Worm (Caenorhabditis elegans): ENCODE data around the gene str-115.
A peak's percentile ranks its signal among the peaks of the same experiment; 100 is the strongest.

str-115 gene

DNA sequence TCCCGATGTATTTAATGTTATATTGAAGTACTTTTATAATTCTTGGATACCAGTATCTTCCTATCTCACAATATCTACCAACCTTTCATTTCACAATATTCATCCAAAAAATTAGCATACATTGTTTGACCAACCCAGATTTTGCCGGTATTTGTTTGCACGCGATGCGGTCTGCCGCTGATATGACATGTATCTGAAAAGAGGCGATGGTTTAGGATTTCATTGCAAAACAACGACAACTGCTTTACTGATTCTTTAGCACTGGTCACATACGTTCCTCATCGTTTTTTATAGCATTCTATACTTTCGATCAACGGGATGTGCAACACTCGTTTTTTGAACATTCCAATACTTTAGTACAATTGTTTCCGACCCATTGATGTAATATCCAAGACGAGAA lies 21.0 kb upstream of the str-115 start, which contains the start of gene mam-4:
mam-4 (plus strand) TSS at position 301 of the 400 bp plus-strand sequence.
- TF ChIP-seq mdt-29 (GFP tag; IDR thresholded peaks at IDR 0.05) = no peak
- TF ChIP-seq zip-2 (tag; optimal IDR thresholded peaks at IDR 0.05) = no peak
- TF ChIP-seq unc-62 (GFP tag; optimal IDR thresholded peaks at IDR 0.05 in 1 of 2) = peak in 1 of 2 experiments; percentile 53
- TF ChIP-seq unc-62 (tag; optimal IDR thresholded peaks at IDR 0.05) = no peak
- TF ChIP-seq duxl-1 (tag; optimal IDR thresholded peaks at IDR 0.05; ENCODE audit: poor library complexity) = no peak
- TF ChIP-seq Y48G9A.11 (GFP tag; IDR thresholded peaks at IDR 0.05) = no peak
- TF ChIP-seq mdl-1 (tag; optimal IDR thresholded peaks at IDR 0.05) = no peak
- TF ChIP-seq lin-29 (GFP tag; IDR thresholded peaks at IDR 0.05) = no peak

DNA sequence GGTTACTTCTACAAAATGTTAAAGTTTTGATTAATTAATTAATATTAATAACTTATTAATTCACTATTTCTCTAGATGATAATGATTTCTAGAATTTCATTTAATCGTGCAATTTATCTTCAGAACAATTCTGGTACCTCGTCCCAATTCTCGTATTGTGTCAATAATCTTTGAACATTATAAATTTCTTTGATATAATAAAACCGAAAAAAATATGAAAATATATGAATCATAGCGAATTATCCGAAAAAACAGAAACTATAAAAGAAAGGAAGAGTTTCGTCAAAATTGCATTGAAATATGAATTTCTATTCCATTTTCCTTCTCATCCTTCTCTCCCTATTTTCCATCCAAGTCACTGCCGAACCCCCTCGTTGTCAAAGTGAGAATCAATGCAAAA lies 18.2 kb upstream of the str-115 start, which contains the start of gene T19B10.12:
T19B10.12 (plus strand) TSS at position 301 of the 400 bp plus-strand sequence.
- no peak for TF ChIP-seq daf-8 (GFP tag; IDR thresholded peaks at IDR 0.05)
- TF ChIP-seq dve-1 (tag; optimal IDR thresholded peaks at IDR 0.05; ENCODE audit: insufficient read depth) = no peak
- peak; percentile 27 for TF ChIP-seq aha-1 (tag)

DNA sequence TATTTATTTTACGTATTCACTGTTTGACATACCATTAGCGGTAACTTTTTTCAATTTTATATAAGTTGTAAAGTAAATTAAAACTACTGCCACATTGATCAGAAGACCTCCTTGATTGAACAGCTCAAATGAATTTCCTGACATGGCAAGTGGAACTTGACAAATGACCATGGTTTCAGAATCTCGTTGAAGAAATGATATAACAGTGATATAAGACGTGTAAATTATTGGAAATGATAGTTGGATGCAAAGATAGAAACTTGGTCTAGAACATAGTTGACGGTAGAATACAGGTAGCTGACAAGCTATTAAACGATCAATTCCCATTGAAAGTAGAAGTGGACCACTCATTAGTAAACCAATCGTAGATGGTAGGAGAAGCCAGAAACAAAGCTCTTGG lies 17.1 kb upstream of the str-115 start:
- peak in 1 of 2 experiments; percentile 95 for TF ChIP-seq unc-62 (GFP tag; optimal IDR thresholded peaks at IDR 0.05 in 1 of 2)
- no peak for TF ChIP-seq unc-62 (tag; optimal IDR thresholded peaks at IDR 0.05)
- no peak for TF ChIP-seq daf-12 (tag; optimal IDR thresholded peaks at IDR 0.05)

DNA sequence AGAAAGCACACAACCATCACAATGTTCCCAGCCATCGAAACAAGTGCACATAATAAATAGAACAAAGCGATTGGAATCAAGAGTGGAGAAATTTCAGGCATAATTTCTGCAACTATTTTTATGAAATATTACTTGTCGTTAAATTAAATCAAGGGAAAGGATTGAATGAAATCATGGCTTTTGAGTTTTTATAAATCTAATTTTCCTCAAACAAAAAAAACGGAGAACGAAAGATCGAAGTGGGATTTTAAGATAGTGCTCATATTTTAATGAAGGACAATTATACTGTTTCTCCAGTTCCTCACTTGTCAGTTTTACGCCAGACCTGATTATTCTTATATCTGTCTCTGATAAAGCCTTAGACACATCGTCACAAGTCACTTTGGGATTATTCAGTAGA lies 16.5 kb upstream of the str-115 start, which contains the start of gene srsx-33:
srsx-33 (minus strand) TSS at position 101 of the 400 bp plus-strand sequence.
- TF ChIP-seq gei-8 (GFP tag; optimal IDR thresholded peaks at IDR 0.05) (no peak), fkh-10 (GFP tag; optimal IDR thresholded peaks at IDR 0.05) (no peak), madf-9 (GFP tag; conservative IDR thresholded peaks at IDR 0.05) (no peak), tra-1 (GFP tag; IDR thresholded peaks at IDR 0.05) (no peak), T26A8.4 (GFP tag; IDR thresholded peaks at IDR 0.05) (no peak), dpl-1 (GFP tag; optimal IDR thresholded peaks at IDR 0.05) (no peak), spr-1 (tag; optimal IDR thresholded peaks at IDR 0.05) (no peak), ceh-44 (GFP tag; IDR thresholded peaks at IDR 0.05) (no peak), lin-13 (GFP tag; optimal IDR thresholded peaks at IDR 0.05) (no peak), lir-3 (tag; optimal IDR thresholded peaks at IDR 0.05) (no peak), vab-7 (GFP tag; IDR thresholded peaks at IDR 0.05) (no peak), duxl-1 (tag; optimal IDR thresholded peaks at IDR 0.05; ENCODE audit: poor library complexity) (no peak), arid-1 (GFP tag; conservative IDR thresholded peaks at IDR 0.05) (no peak), pha-4 (GFP tag; IDR thresholded peaks at IDR 0.05) (no peak), pha-4 (tag; optimal IDR thresholded peaks at IDR 0.05) (no peak), lin-38 (GFP tag; IDR thresholded peaks at IDR 0.05) (no peak), mxl-2 (GFP tag; conservative IDR thresholded peaks at IDR 0.05) (no peak), saeg-2 (GFP tag; IDR thresholded peaks at IDR 0.05) (no peak)

DNA sequence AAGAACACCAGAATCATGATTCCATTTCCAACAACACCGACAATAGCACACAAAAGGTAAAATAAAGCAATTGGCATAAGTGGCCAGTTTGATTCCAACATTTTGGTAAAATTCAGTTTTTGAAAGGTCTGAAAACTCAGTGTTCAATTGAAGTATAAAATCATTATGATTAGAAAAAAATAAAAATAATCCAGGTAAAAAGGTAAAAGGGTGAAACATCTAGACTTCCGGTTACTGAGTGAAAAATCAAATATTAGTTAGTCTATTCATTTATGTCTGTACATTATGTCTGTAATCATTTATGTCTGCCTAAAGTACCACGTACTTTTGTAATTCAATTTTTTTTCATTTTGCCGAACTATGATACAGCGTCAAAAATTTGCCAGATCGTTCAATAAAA lies 13.9 kb upstream of the str-115 start, which contains the start of gene srsx-31:
srsx-31 (minus strand) TSS at position 101 of the 400 bp plus-strand sequence.
- no peak for TF ChIP-seq zfp-2 (tag; optimal IDR thresholded peaks at IDR 0.05)
- TF ChIP-seq F26F4.8 (GFP tag; conservative IDR thresholded peaks at IDR 0.05) = no peak
- TF ChIP-seq ces-1 (GFP tag; optimal IDR thresholded peaks at IDR 0.05) = no peak
- TF ChIP-seq F49E8.2 (tag; optimal IDR thresholded peaks at IDR 0.05; ENCODE audit: borderline replicate concordance) = no peak
- no peak for TF ChIP-seq php-3 (GFP tag; IDR thresholded peaks at IDR 0.05)
- TF ChIP-seq ctbp-1 (GFP tag; IDR thresholded peaks at IDR 0.05) = no peak
- no peak for TF ChIP-seq lin-1 (GFP tag; IDR thresholded peaks at IDR 0.05)
- no peak for TF ChIP-seq lin-38 (GFP tag; IDR thresholded peaks at IDR 0.05)
- no peak for TF ChIP-seq tag-97 (GFP tag; IDR thresholded peaks at IDR 0.05)
- no peak for TF ChIP-seq hlh-30 (tag; optimal IDR thresholded peaks at IDR 0.05; ENCODE audit: insufficient read depth)
- TF ChIP-seq nhr-28 (tag; optimal IDR thresholded peaks at IDR 0.05) = no peak

Data from whole organism, L4 larva.